Fruit fly (Drosophila melanogaster): Measurements from ENCODE around the gene CG15892.

The CG15892 gene

dm6 chrX:6255414-6255915 is 38.7 kb downstream of the CG15892 start, which contains the start of the genes Rbcn-3A and Spx (continued):
- TF ChIP-seq Hsf (GFP tag; optimal IDR thresholded peaks at IDR 0.05) (no peak), bab2 (GFP tag; optimal IDR thresholded peaks at IDR 0.05) (no peak), CG16815 (GFP tag; optimal IDR thresholded peaks at IDR 0.05) (no peak), maf-S (GFP tag; optimal IDR thresholded peaks at IDR 0.05) (no peak), Atf3 (GFP tag; optimal IDR thresholded peaks at IDR 0.05) (no peak), eyg (GFP tag; optimal IDR thresholded peaks at IDR 0.05) (no peak), vnd (GFP tag; IDR thresholded peaks at IDR 0.05; ENCODE audit: partially characterized antibody) (peak; percentile 85), unpg (GFP tag; optimal IDR thresholded peaks at IDR 0.05) (no peak), dmrt11E (tag; optimal IDR thresholded peaks at IDR 0.05) (peak; percentile 50), CG9876 (GFP tag; optimal IDR thresholded peaks at IDR 0.05) (no peak), sima (GFP tag; optimal IDR thresholded peaks at IDR 0.05) (no peak), eve (GFP tag; optimal IDR thresholded peaks at IDR 0.05) (no peak), Mrtf (GFP tag; IDR thresholded peaks at IDR 0.05) (no peak), Drgx (GFP tag; IDR thresholded peaks at IDR 0.05) (no peak), CG3065 (GFP tag; optimal IDR thresholded peaks at IDR 0.05) (no peak), GATAe (GFP tag; conservative IDR thresholded peaks at IDR 0.05) (no peak), CG5953 (GFP tag; IDR thresholded peaks at IDR 0.05) (no peak), CG8765 (GFP tag; IDR thresholded peaks at IDR 0.05) (no peak), usp (GFP tag; optimal IDR thresholded peaks at IDR 0.05) (no peak), lola (GFP tag; optimal IDR thresholded peaks at IDR 0.05) (peak in 1 of 3 experiments; percentile 32), CG9932 (GFP tag; IDR thresholded peaks at IDR 0.05) (peak; percentile 63), CG10543 (GFP tag; optimal IDR thresholded peaks at IDR 0.05) (peak; percentile 16), nmo (GFP tag; optimal IDR thresholded peaks at IDR 0.05) (peak; percentile 68), ssp (GFP tag; IDR thresholded peaks at IDR 0.05) (no peak), Bteb2 (GFP tag; optimal IDR thresholded peaks at IDR 0.05) (no peak), CG31388 (GFP tag; optimal IDR thresholded peaks at IDR 0.05) (no peak), CG15011 (GFP tag; optimal IDR thresholded peaks at IDR 0.05) (no peak), CG12769 (tag; optimal IDR thresholded peaks at IDR 0.05) (no peak), CG10979 (tag; optimal IDR thresholded peaks at IDR 0.05) (peak; percentile 2), Dp (GFP tag; optimal IDR thresholded peaks at IDR 0.05) (peak; percentile 35), hbn (GFP tag; IDR thresholded peaks at IDR 0.05; ENCODE audit: partially characterized antibody) (peak; percentile 78), CG10462 (GFP tag; optimal IDR thresholded peaks at IDR 0.05) (no peak), seq (GFP tag; IDR thresholded peaks at IDR 0.05) (no peak), Doc2 (GFP tag; IDR thresholded peaks at IDR 0.05) (no peak), amos (GFP tag; IDR thresholded peaks at IDR 0.05; ENCODE audit: partially characterized antibody) (peak; percentile 83), CG34376 (GFP tag; optimal IDR thresholded peaks at IDR 0.05) (no peak), Hmx (GFP tag; optimal IDR thresholded peaks at IDR 0.05) (no peak), inv (GFP tag; IDR thresholded peaks at IDR 0.05; ENCODE audit: partially characterized antibody) (peak; percentile 81), sens-2 (GFP tag; IDR thresholded peaks at IDR 0.05) (no peak), dm (GFP tag; optimal IDR thresholded peaks at IDR 0.05) (no peak), CG3838 (GFP tag; optimal IDR thresholded peaks at IDR 0.05) (no peak), CG7271 (tag; optimal IDR thresholded peaks at IDR 0.05) (no peak), Hand (GFP tag; optimal IDR thresholded peaks at IDR 0.05) (no peak), CG10209 (GFP tag; optimal IDR thresholded peaks at IDR 0.05) (no peak), Antp (GFP tag; optimal IDR thresholded peaks at IDR 0.05) (no peak), Gsc (GFP tag; IDR thresholded peaks at IDR 0.05) (no peak), HmgZ (tag; optimal IDR thresholded peaks at IDR 0.05) (no peak), CG10565 (GFP tag; optimal IDR thresholded peaks at IDR 0.05) (no peak), Ets97D (GFP tag; optimal IDR thresholded peaks at IDR 0.05) (peak; percentile 18), CG7357 (GFP tag; IDR thresholded peaks at IDR 0.05) (no peak), CG31441 (GFP tag; IDR thresholded peaks at IDR 0.05) (peak; percentile 36; the same call in 1 of the 2 replicates), pum (GFP tag; optimal IDR thresholded peaks at IDR 0.05) (no peak)
